Worm (Caenorhabditis elegans) whole organism, late embryonic: ENCODE results near the gene aat-3.
A peak's percentile ranks its signal among the peaks of the same experiment; 100 is the strongest.

Experiments
- elt-4 ChIP-seq: sonication (generic microtip); optimal IDR thresholded peaks from 2 replicates; lab custom pipeline; 2016; ENCODE audit warnings: missing genetic modification characterization, missing compliant biosample characterization
- fkh-10 ChIP-seq: fragments of 150-350 bp; optimal IDR thresholded peaks from 2 replicates; lab custom pipeline; 2014; ENCODE audit warnings: missing biosample characterization, missing genetic modification reagents, missing genetic modification characterization
- hlh-30 ChIP-seq: sonication (generic microtip); optimal IDR thresholded peaks from 2 replicates; lab custom pipeline; 2017; ENCODE audit warnings: antibody characterized with exemption, missing genetic modification characterization, missing compliant biosample characterization; ENCODE audit not compliant: insufficient read depth
- nfya-1 ChIP-seq: sonication (generic microtip); optimal IDR thresholded peaks from 2 replicates; lab custom pipeline; 2017; ENCODE audit warnings: missing genetic modification characterization, mild to moderate bottlenecking, missing compliant biosample characterization, antibody characterized with exemption, moderate library complexity
- npax-4 ChIP-seq: sonication (generic microtip); optimal IDR thresholded peaks from 2 replicates; lab custom pipeline; 2016; ENCODE audit warnings: missing genetic modification characterization, missing compliant biosample characterization
- odd-2 ChIP-seq: sonication (generic microtip); optimal IDR thresholded peaks from 2 replicates; lab custom pipeline; 2017; ENCODE audit warnings: antibody characterized with exemption, mild to moderate bottlenecking, missing genetic modification characterization, missing compliant biosample characterization
- pag-3 ChIP-seq: sonication (generic microtip); optimal IDR thresholded peaks from 2 replicates; lab custom pipeline; 2016; ENCODE audit warnings: missing compliant biosample characterization, missing genetic modification characterization, borderline replicate concordance
- pha-4 ChIP-seq: fragments of 150-350 bp; optimal IDR thresholded peaks from 2 replicates; lab custom pipeline; 2018; ENCODE audit warnings: missing biosample characterization, missing genetic modification reagents, missing genetic modification characterization
- pqm-1 ChIP-seq: sonication (generic microtip); optimal IDR thresholded peaks from 2 replicates; lab custom pipeline; 2016; ENCODE audit warnings: missing genetic modification characterization, missing compliant biosample characterization
- tbx-7 ChIP-seq: sonication (generic microtip); optimal IDR thresholded peaks from 2 replicates; lab custom pipeline; 2016; ENCODE audit warnings: missing genotype, missing genetic modification characterization, missing compliant biosample characterization
- unc-86 ChIP-seq: sonication (generic microtip); optimal IDR thresholded peaks from 2 replicates; lab custom pipeline; 2016; ENCODE audit warnings: missing genetic modification characterization, missing compliant biosample characterization

ce11 chrX:2598833-2599279 lies 46.8 kb downstream of the aat-3 start:
- TF ChIP-seq odd-2 (tag; lab: Kevin White, UChicago) (no peak), unc-86 (tag; lab: Kevin White, UChicago) (no peak), hlh-30 (no peak), pha-4 (tag; lab: Kevin White, UChicago) (no peak), npax-4 (tag; lab: Kevin White, UChicago) (no peak), pqm-1 (tag; lab: Kevin White, UChicago) (no peak), tbx-7 (tag; lab: Kevin White, UChicago) (no peak), fkh-10 (GFP tag; lab: Kevin White, UChicago) (no peak), pag-3 (tag; lab: Kevin White, UChicago) (no peak), elt-4 (no peak), nfya-1 (tag; lab: Kevin White, UChicago) (peak; percentile 61)
